Worm (Caenorhabditis elegans): ENCODE data around the gene ctsa-1.1.

ce11 chrII:4761020-4761419 lies 23.6 kb downstream of the ctsa-1.1 start:
- TF ChIP-seq ama-1 (optimal IDR thresholded peaks at IDR 0.05) = no peak
- no peak for TF ChIP-seq hnd-1 (tag; optimal IDR thresholded peaks at IDR 0.05)
- TF ChIP-seq hmbx-1 (tag; optimal IDR thresholded peaks at IDR 0.05) = no peak
- no peak for TF ChIP-seq flt-1 (GFP tag; IDR thresholded peaks at IDR 0.05)
- TF ChIP-seq F13C5.2 (tag; optimal IDR thresholded peaks at IDR 0.05) = no peak
- TF ChIP-seq ceh-13 (GFP tag; optimal IDR thresholded peaks at IDR 0.05) = no peak
- TF ChIP-seq B0310.2 (tag; optimal IDR thresholded peaks at IDR 0.05) = no peak
- no peak for TF ChIP-seq tbx-11 (GFP tag; IDR thresholded peaks at IDR 0.05)
- no peak for TF ChIP-seq scrt-1 (GFP tag; IDR thresholded peaks at IDR 0.05)
- TF ChIP-seq pes-1 (GFP tag; IDR thresholded peaks at IDR 0.05) = no peak
- TF ChIP-seq sea-1 (GFP tag; conservative IDR thresholded peaks at IDR 0.05) = no peak
- no peak for TF ChIP-seq aly-1 (tag; optimal IDR thresholded peaks at IDR 0.05)
